Worm (Caenorhabditis elegans): ENCODE results near the gene D1005.5.
A peak's percentile ranks its signal among the peaks of the same experiment; 100 is the strongest.

DNA sequence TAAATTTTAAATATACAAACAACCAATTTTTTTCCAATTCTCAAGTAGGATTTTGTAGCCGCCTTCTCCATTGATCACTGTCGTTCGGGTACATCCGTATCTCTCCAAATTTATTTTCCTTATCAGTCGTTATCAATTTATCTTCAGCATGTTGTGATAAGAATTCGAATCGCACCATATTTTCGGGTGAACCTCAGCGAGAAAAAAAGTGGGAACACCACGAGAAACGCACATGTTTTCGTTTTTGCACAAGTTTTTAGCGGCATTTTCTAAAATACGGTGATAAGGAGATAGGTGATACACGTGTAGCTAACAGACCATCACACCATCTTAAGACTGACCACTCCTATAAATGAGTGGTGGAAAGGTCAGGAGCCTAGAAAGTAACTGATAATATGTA lies 5.2 kb upstream of the D1005.5 start:
- TF ChIP-seq daf-12 (tag; optimal IDR thresholded peaks at IDR 0.05): no peak
- peak; percentile 64 for TF ChIP-seq gei-8 (GFP tag; optimal IDR thresholded peaks at IDR 0.05)
- TF ChIP-seq ama-1 (optimal IDR thresholded peaks at IDR 0.05): no peak
- no peak for TF ChIP-seq aly-2 (tag; optimal IDR thresholded peaks at IDR 0.05)
- TF ChIP-seq R02D3.7 (tag; optimal IDR thresholded peaks at IDR 0.05): no peak
- TF ChIP-seq hmg-1.1 (GFP tag; IDR thresholded peaks at IDR 0.05): no peak
- no peak for TF ChIP-seq lin-38 (GFP tag; IDR thresholded peaks at IDR 0.05)

Data from whole organism, L4 larva.